Fruit fly (Drosophila melanogaster) S2 (cell line): ENCODE data around the gene png.

Experiments
- CG8478 ChIP-seq: fragments of >200 bp; optimal IDR thresholded peaks from 2 replicates; lab custom pipeline; 2018
- CTCF ChIP-seq, 2 experiments: fragments of >200 bp; optimal IDR thresholded peaks; 2 replicates each; lab custom pipeline; 2018

- TF ChIP-seq CG8478 (lab: Kevin White, UChicago) (no peak), CTCF (optimal IDR thresholded peaks at IDR 0.05; lab: Kevin White, UChicago) (no peak)
Measured at dm6 chrX:1321664-1322063, 35.7 kb downstream of the png start.
